Fruit fly (Drosophila melanogaster): ENCODE data around the gene CG13810.

The CG13810 gene

dm6 chr3L:2212403-2212802 is 26.7 kb downstream of the CG13810 start, which contains the start of gene CG15878:
CG15878 (minus strand) TSS chr3L:2212503.
- TF ChIP-seq Sin3A (optimal IDR thresholded peaks at IDR 0.05) = no peak
- no peak for TF ChIP-seq insv (optimal IDR thresholded peaks at IDR 0.05)
- no peak for TF ChIP-seq Myc (optimal IDR thresholded peaks at IDR 0.05)
- no peak for TF ChIP-seq h (optimal IDR thresholded peaks at IDR 0.05)
- TF ChIP-seq psq (optimal IDR thresholded peaks at IDR 0.05) = no peak
- TF ChIP-seq ttk (optimal IDR thresholded peaks at IDR 0.05) = no peak

dm6 chr3L:2228367-2229171 is 42.8 kb downstream of the CG13810 start:
- TF ChIP-seq ttk (optimal IDR thresholded peaks at IDR 0.05) (no peak), insv (optimal IDR thresholded peaks at IDR 0.05) (no peak), Myc (optimal IDR thresholded peaks at IDR 0.05) (no peak), h (optimal IDR thresholded peaks at IDR 0.05) (no peak), Sin3A (optimal IDR thresholded peaks at IDR 0.05) (no peak), psq (optimal IDR thresholded peaks at IDR 0.05) (no peak)

- TF ChIP-seq psq (optimal IDR thresholded peaks at IDR 0.05) (no peak), Sin3A (optimal IDR thresholded peaks at IDR 0.05) (no peak), h (optimal IDR thresholded peaks at IDR 0.05) (no peak), ttk (optimal IDR thresholded peaks at IDR 0.05) (no peak), Myc (optimal IDR thresholded peaks at IDR 0.05) (no peak), insv (optimal IDR thresholded peaks at IDR 0.05) (no peak)
Measured at dm6 chr3L:2229172-2229696, 43.5 kb downstream of the CG13810 start, which contains the start of gene Oseg2. Oseg2 (plus strand) TSS chr3L:2229646.

- TF ChIP-seq ttk (optimal IDR thresholded peaks at IDR 0.05) (no peak), insv (optimal IDR thresholded peaks at IDR 0.05) (no peak), h (optimal IDR thresholded peaks at IDR 0.05) (no peak), Myc (optimal IDR thresholded peaks at IDR 0.05) (no peak), psq (optimal IDR thresholded peaks at IDR 0.05) (no peak), Sin3A (optimal IDR thresholded peaks at IDR 0.05) (no peak)
Measured at dm6 chr3L:2237034-2237433, 51.3 kb downstream of the CG13810 start, which contains the start of gene CG9018. CG9018 (minus strand) TSS chr3L:2237076.

Data from Kc167 (cell line).